Worm (Caenorhabditis elegans): ENCODE measurements around the gene selt-1.2.

DNA sequence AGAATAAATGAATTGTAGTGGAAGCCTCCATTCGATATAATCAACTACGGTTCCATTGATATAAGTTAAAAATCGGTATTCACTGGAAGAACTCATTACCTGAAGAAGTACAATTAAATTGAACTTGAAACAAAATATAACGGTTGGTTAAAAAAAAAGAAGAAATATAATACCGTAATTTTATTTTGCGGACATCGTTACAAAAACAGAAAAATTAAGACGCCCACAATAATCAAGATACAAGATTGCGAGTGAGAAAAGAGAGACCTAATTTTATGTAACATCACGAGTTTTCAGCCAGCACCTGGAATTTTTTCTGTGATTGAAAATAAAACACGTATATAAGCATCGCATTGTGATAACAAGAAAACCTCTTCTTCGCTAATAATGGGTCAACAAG lies 15.5 kb upstream of the selt-1.2 start, which contains the start of gene sre-6:
- TF ChIP-seq him-1 (tag; optimal IDR thresholded peaks at IDR 0.05) (no peak), dao-5 (tag; optimal IDR thresholded peaks at IDR 0.05) (no peak)

All from whole organism, L4/young adult.